ENCODE assay signal across 4 fruit fly cellular contexts in genomic region chr3R:27292159-27292880, dm6.
TF ChIP-seq lines count a peak whose summit lies in the region.

Gene CG3348, minus strand, starts transcription at chr3R:27292209.

TF ChIP-seq in whole organism, adult, 20 proteins besides CTCF, POLR2A, EP300 and RAD21 (continued from another document):
- TF ChIP-seq Hr96 (GFP tag; optimal IDR thresholded peaks at IDR 0.05; lab: Kevin White, UChicago) = no peak
- peak; percentile 53 for TF ChIP-seq CG5204 (GFP tag; optimal IDR thresholded peaks at IDR 0.05; lab: Kevin White, UChicago)

TF ChIP-seq in whole organism, embryonic, 481 proteins besides CTCF, POLR2A, EP300 and RAD21 (continued from another document and continues in another):
- TF ChIP-seq CG11723 (GFP tag; optimal IDR thresholded peaks at IDR 0.05; lab: Kevin White, UChicago) (peak; percentile 35), scrt (GFP tag; optimal IDR thresholded peaks at IDR 0.05; lab: Kevin White, UChicago) (peak; percentile 73), Hr3 (GFP tag; optimal IDR thresholded peaks at IDR 0.05; lab: Kevin White, UChicago) (peak; percentile 58), wek (GFP tag; optimal IDR thresholded peaks at IDR 0.05; lab: Kevin White, UChicago) (no peak), trh (GFP tag; optimal IDR thresholded peaks at IDR 0.05; lab: Kevin White, UChicago) (no peak), Nf-YC (tag; optimal IDR thresholded peaks at IDR 0.05; lab: Kevin White, UChicago) (no peak), cas (GFP tag; IDR thresholded peaks at IDR 0.05; lab: Robert Waterston, UW) (0 out of 2 replicates have a peak, but pooled peaks have one; percentile 49), CG32532 (GFP tag; IDR thresholded peaks at IDR 0.05; lab: Robert Waterston, UW) (peak; percentile 94), fd64A (GFP tag; optimal IDR thresholded peaks at IDR 0.05; lab: Kevin White, UChicago) (no peak), sug (tag; optimal IDR thresholded peaks at IDR 0.05; lab: Kevin White, UChicago) (peak; percentile 11), luna (GFP tag; optimal IDR thresholded peaks at IDR 0.05; lab: Kevin White, UChicago) (no peak), ci (GFP tag; IDR thresholded peaks at IDR 0.05; lab: Robert Waterston, UW) (peak; percentile 65; the same call in 2 of the 3 replicates), az2 (GFP tag; optimal IDR thresholded peaks at IDR 0.05; lab: Kevin White, UChicago) (peak; percentile 47), Meics (GFP tag; optimal IDR thresholded peaks at IDR 0.05; lab: Kevin White, UChicago) (peak; percentile 86), Trl (optimal IDR thresholded peaks at IDR 0.05; lab: Kevin White, UChicago) (no peak), Trl (GFP tag; optimal IDR thresholded peaks at IDR 0.05; lab: Kevin White, UChicago) (peak; percentile 20), Nf-YB (GFP tag; optimal IDR thresholded peaks at IDR 0.05; lab: Kevin White, UChicago) (peak; percentile 27), chif (GFP tag; optimal IDR thresholded peaks at IDR 0.05; lab: Kevin White, UChicago) (peak; percentile 8 to 39), jigr1 (GFP tag; IDR thresholded peaks at IDR 0.05; lab: Robert Waterston, UW) (no peak), cato (GFP tag; optimal IDR thresholded peaks at IDR 0.05; lab: Kevin White, UChicago; ENCODE audit: borderline replicate concordance) (no peak), CG18476 (GFP tag; optimal IDR thresholded peaks at IDR 0.05; lab: Kevin White, UChicago) (peak; percentile 66), Max (GFP tag; optimal IDR thresholded peaks at IDR 0.05; lab: Kevin White, UChicago) (peak; percentile 40), pnt (GFP tag; optimal IDR thresholded peaks at IDR 0.05; lab: Kevin White, UChicago) (no peak), trem (tag; optimal IDR thresholded peaks at IDR 0.05; lab: Kevin White, UChicago) (peak; percentile 22), CG17361 (GFP tag; IDR thresholded peaks at IDR 0.05; lab: Robert Waterston, UW) (peak; percentile 61), CG17359 (tag; optimal IDR thresholded peaks at IDR 0.05; lab: Kevin White, UChicago) (peak; percentile 78), twi (tag; optimal IDR thresholded peaks at IDR 0.05; lab: Kevin White, UChicago) (no peak), CG11695 (GFP tag; IDR thresholded peaks at IDR 0.05; lab: Robert Waterston, UW) (peak; percentile 74; the same call in 2 of the 3 replicates), kni (GFP tag; optimal IDR thresholded peaks at IDR 0.05; lab: Kevin White, UChicago) (no peak), CG7271 (tag; optimal IDR thresholded peaks at IDR 0.05; lab: Kevin White, UChicago) (peak; percentile 23), sd (tag; optimal IDR thresholded peaks at IDR 0.05; lab: Kevin White, UChicago) (peak; percentile 50), CG7963 (GFP tag; IDR thresholded peaks at IDR 0.05; lab: Robert Waterston, UW; ENCODE audit: partially characterized antibody) (no peak), inv (GFP tag; IDR thresholded peaks at IDR 0.05; lab: Robert Waterston, UW; ENCODE audit: partially characterized antibody) (no peak), Sox102F (GFP tag; optimal IDR thresholded peaks at IDR 0.05; lab: Kevin White, UChicago) (peak; percentile 73), CG9215 (GFP tag; IDR thresholded peaks at IDR 0.05; lab: Robert Waterston, UW) (peak; percentile 77), Ets97D (GFP tag; optimal IDR thresholded peaks at IDR 0.05; lab: Kevin White, UChicago) (peak; percentile 6), gsb-n (tag; optimal IDR thresholded peaks at IDR 0.05; lab: Kevin White, UChicago) (peak; percentile 15), CG5953 (GFP tag; IDR thresholded peaks at IDR 0.05; lab: Robert Waterston, UW) (no peak), ac (GFP tag; optimal IDR thresholded peaks at IDR 0.05; lab: Kevin White, UChicago) (no peak), ham (GFP tag; IDR thresholded peaks at IDR 0.05; lab: Robert Waterston, UW) (peak; percentile 40; the same call in 1 of the 2 replicates), HmgD (GFP tag; optimal IDR thresholded peaks at IDR 0.05; lab: Kevin White, UChicago) (no peak), sc (optimal IDR thresholded peaks at IDR 0.05; lab: Kevin White, UChicago) (no peak), sc (GFP tag; optimal IDR thresholded peaks at IDR 0.05; lab: Kevin White, UChicago) (peak; percentile 26)

TF ChIP-seq in whole organism, prepupa, 60 proteins besides CTCF, POLR2A, EP300 and RAD21 (continued from another document):
- TF ChIP-seq svp (GFP tag; lab: Kevin White, UChicago) = peak; percentile 76
- no peak for TF ChIP-seq CG6854 (GFP tag; optimal IDR thresholded peaks at IDR 0.05; lab: Kevin White, UChicago)
- TF ChIP-seq esn (GFP tag; optimal IDR thresholded peaks at IDR 0.05; lab: Kevin White, UChicago) = peak; percentile 56
- TF ChIP-seq CG32006 (GFP tag; optimal IDR thresholded peaks at IDR 0.05; lab: Kevin White, UChicago) = peak; percentile 13
- peak; percentile 48 for TF ChIP-seq CG31627 (GFP tag; optimal IDR thresholded peaks at IDR 0.05; lab: Kevin White, UChicago)
- peak; percentile 39 for TF ChIP-seq topi (GFP tag; optimal IDR thresholded peaks at IDR 0.05; lab: Kevin White, UChicago)
- peak; percentile 58 for TF ChIP-seq Hr39 (GFP tag; optimal IDR thresholded peaks at IDR 0.05; lab: Kevin White, UChicago)
- TF ChIP-seq vri (GFP tag; optimal IDR thresholded peaks at IDR 0.05; lab: Kevin White, UChicago) = peak; percentile 52
- TF ChIP-seq Gug (GFP tag; IDR thresholded peaks at IDR 0.05; lab: Robert Waterston, UW) = no peak
- peak; percentile 1 for TF ChIP-seq OdsH (GFP tag; optimal IDR thresholded peaks at IDR 0.05; lab: Kevin White, UChicago)
- no peak for TF ChIP-seq Eip93F (GFP tag; optimal IDR thresholded peaks at IDR 0.05; lab: Kevin White, UChicago)
- no peak for TF ChIP-seq salr (GFP tag; optimal IDR thresholded peaks at IDR 0.05; lab: Kevin White, UChicago)
- no peak for TF ChIP-seq Lpt (GFP tag; optimal IDR thresholded peaks at IDR 0.05; lab: Kevin White, UChicago)
- TF ChIP-seq CG10669 (GFP tag; optimal IDR thresholded peaks at IDR 0.05; lab: Kevin White, UChicago) = peak; percentile 10
- TF ChIP-seq CG7368 (GFP tag; optimal IDR thresholded peaks at IDR 0.05; lab: Kevin White, UChicago) = no peak
- no peak for TF ChIP-seq CG4318 (GFP tag; optimal IDR thresholded peaks at IDR 0.05; lab: Kevin White, UChicago)
- TF ChIP-seq lz (GFP tag; optimal IDR thresholded peaks at IDR 0.05; lab: Kevin White, UChicago) = peak; percentile 34
- TF ChIP-seq CG1621 (tag; optimal IDR thresholded peaks at IDR 0.05; lab: Kevin White, UChicago) = no peak
- TF ChIP-seq Eip78C (GFP tag; lab: Kevin White, UChicago) = no peak
- no peak for TF ChIP-seq fd85E (GFP tag; optimal IDR thresholded peaks at IDR 0.05; lab: Kevin White, UChicago)
- TF ChIP-seq fkh (GFP tag; optimal IDR thresholded peaks at IDR 0.05; lab: Kevin White, UChicago) = peak; percentile 56
- TF ChIP-seq Ets96B (tag; optimal IDR thresholded peaks at IDR 0.05; lab: Kevin White, UChicago) = no peak
- TF ChIP-seq cyc (GFP tag; optimal IDR thresholded peaks at IDR 0.05; lab: Kevin White, UChicago) = peak; percentile 35
- no peak for TF ChIP-seq CG8632 (GFP tag; optimal IDR thresholded peaks at IDR 0.05; lab: Kevin White, UChicago)
- TF ChIP-seq Sox14 (GFP tag; optimal IDR thresholded peaks at IDR 0.05; lab: Kevin White, UChicago) = peak; percentile 11
- TF ChIP-seq spab (GFP tag; optimal IDR thresholded peaks at IDR 0.05; lab: Kevin White, UChicago) = no peak
- no peak for TF ChIP-seq CG6163 (GFP tag; IDR thresholded peaks at IDR 0.05; lab: Robert Waterston, UW)
- TF ChIP-seq CG3919 (GFP tag; optimal IDR thresholded peaks at IDR 0.05; lab: Kevin White, UChicago) = peak; percentile 10
- no peak for TF ChIP-seq CG11294 (GFP tag; IDR thresholded peaks at IDR 0.05; lab: Robert Waterston, UW)
- no peak for TF ChIP-seq CG3032 (tag; optimal IDR thresholded peaks at IDR 0.05; lab: Kevin White, UChicago)
- peak; percentile 11 for TF ChIP-seq CG6792 (GFP tag; optimal IDR thresholded peaks at IDR 0.05; lab: Kevin White, UChicago)
- TF ChIP-seq CG10631 (GFP tag; optimal IDR thresholded peaks at IDR 0.05; lab: Kevin White, UChicago) = peak; percentile 2
- no peak for TF ChIP-seq CG16779 (tag; optimal IDR thresholded peaks at IDR 0.05; lab: Kevin White, UChicago)
- peak; percentile 30 for TF ChIP-seq Smox (GFP tag; optimal IDR thresholded peaks at IDR 0.05; lab: Kevin White, UChicago)
- TF ChIP-seq Eip75B (GFP tag; optimal IDR thresholded peaks at IDR 0.05; lab: Kevin White, UChicago) = no peak
- TF ChIP-seq ss (GFP tag; optimal IDR thresholded peaks at IDR 0.05; lab: Kevin White, UChicago) = no peak
- TF ChIP-seq CG8119 (GFP tag; IDR thresholded peaks at IDR 0.05; lab: Robert Waterston, UW) = no peak
- TF ChIP-seq eg (GFP tag; IDR thresholded peaks at IDR 0.05; lab: Robert Waterston, UW) = peak; percentile 48; the same call in 1 of the 3 replicates
- TF ChIP-seq CG15336 (GFP tag; IDR thresholded peaks at IDR 0.05; lab: Robert Waterston, UW) = no peak
- no peak for TF ChIP-seq CG9139 (GFP tag; optimal IDR thresholded peaks at IDR 0.05; lab: Kevin White, UChicago)

TF ChIP-seq in whole organism, wandering third instar larva, 38 proteins besides CTCF, POLR2A, EP300 and RAD21 (continued from another document):
- TF ChIP-seq Hr83 (GFP tag; optimal IDR thresholded peaks at IDR 0.05; lab: Kevin White, UChicago; ENCODE audit: poor library complexity, severe bottlenecking) = peak; percentile 36
- TF ChIP-seq sage (GFP tag; optimal IDR thresholded peaks at IDR 0.05; lab: Kevin White, UChicago) = no peak
- TF ChIP-seq usp (GFP tag; optimal IDR thresholded peaks at IDR 0.05; lab: Kevin White, UChicago) = no peak
- TF ChIP-seq dsf (GFP tag; optimal IDR thresholded peaks at IDR 0.05; lab: Kevin White, UChicago; ENCODE audit: borderline replicate concordance) = no peak
- peak; percentile 78 for TF ChIP-seq rgr (GFP tag; optimal IDR thresholded peaks at IDR 0.05; lab: Kevin White, UChicago)
- peak; percentile 65 for TF ChIP-seq Sp1 (GFP tag; optimal IDR thresholded peaks at IDR 0.05; lab: Kevin White, UChicago)
- TF ChIP-seq ey (GFP tag; optimal IDR thresholded peaks at IDR 0.05; lab: Kevin White, UChicago) = peak; percentile 71
- peak in 1 of 2 experiments; percentile 78 for TF ChIP-seq foxo (GFP tag; optimal IDR thresholded peaks at IDR 0.05; lab: Kevin White, UChicago)
- peak; percentile 9 for TF ChIP-seq dmrt93B (GFP tag; optimal IDR thresholded peaks at IDR 0.05; lab: Kevin White, UChicago)
- TF ChIP-seq jim (GFP tag; optimal IDR thresholded peaks at IDR 0.05; lab: Kevin White, UChicago) = no peak
